Worm (Caenorhabditis elegans) whole organism, L4/young adult: Measurements from ENCODE around the gene npr-9.

Source experiments
- W03F9.2 ChIP-seq: fragments of 150-350 bp; optimal IDR thresholded peaks from 2 replicates; lab custom pipeline; 2014; ENCODE audit warnings: missing biosample characterization, missing genetic modification characterization
- him-1 ChIP-seq: sonication (generic microtip); optimal IDR thresholded peaks from 2 replicates; lab custom pipeline; 2016; ENCODE audit warnings: missing genotype, missing genetic modification reagents, missing genetic modification characterization, missing compliant biosample characterization

- TF ChIP-seq him-1 (tag; lab: Kevin White, UChicago) (no peak), W03F9.2 (tag; lab: Kevin White, UChicago) (no peak)
These were observed 35.4 kb downstream of the npr-9 start for ce11 chrX:11364914-11365313.
